Worm (Caenorhabditis elegans) whole organism, young adult: ENCODE data around the gene srw-4.

Experiments used
- C06A6.2 ChIP-seq: fragments of 200-800 bp; sonication (Bioruptor generic); conservative IDR thresholded peaks from 2 replicates; pipeline ENCODE4 v1.3.6; 2022; ENCODE audit warnings: missing genetic modification characterization, missing compliant biosample characterization
- F22D6.2 ChIP-seq: sonication (generic microtip); optimal IDR thresholded peaks from 2 replicates; lab custom pipeline; 2016; ENCODE audit warnings: mild to moderate bottlenecking, missing genetic modification characterization, missing compliant biosample characterization
- F23B12.7 ChIP-seq: sonication (generic microtip); optimal IDR thresholded peaks from 2 replicates; lab custom pipeline; 2017; ENCODE audit warnings: missing genetic modification characterization, mild to moderate bottlenecking, missing compliant biosample characterization, antibody characterized with exemption, moderate library complexity; ENCODE audit not compliant: insufficient read depth
- F37B4.10 ChIP-seq: fragments of 200-800 bp; sonication (Bioruptor generic); IDR thresholded peaks from 2 replicates; pipeline ENCODE4 v1.3.6; 2022; ENCODE audit warnings: missing genetic modification characterization, missing compliant biosample characterization
- F52B5.7 ChIP-seq: sonication (generic microtip); optimal IDR thresholded peaks from 2 replicates; lab custom pipeline; 2016; ENCODE audit warnings: mild to moderate bottlenecking, missing genetic modification characterization, missing compliant biosample characterization
- Y56A3A.18 ChIP-seq: fragments of 200-800 bp; sonication (Bioruptor generic); IDR thresholded peaks from 2 replicates; pipeline ENCODE4 v1.3.6; 2022; ENCODE audit warnings: missing genetic modification reagents, missing genetic modification characterization, missing compliant biosample characterization
- ZK185.1 ChIP-seq: sonication (generic microtip); optimal IDR thresholded peaks from 2 replicates; lab custom pipeline; 2016; ENCODE audit warnings: mild to moderate bottlenecking, missing genetic modification characterization, missing compliant biosample characterization; ENCODE audit not compliant: poor library complexity, severe bottlenecking
- attf-3 ChIP-seq: fragments of 200-800 bp; sonication (Bioruptor generic); conservative IDR thresholded peaks from 2 replicates; pipeline ENCODE4 v1.3.6; 2022; ENCODE audit warnings: missing genetic modification reagents, missing genetic modification characterization, missing compliant biosample characterization
- ccch-3 ChIP-seq: fragments of 200-800 bp; sonication (Bioruptor generic); optimal IDR thresholded peaks from 2 replicates; lab custom pipeline; 2018; ENCODE audit warnings: mild to moderate bottlenecking, missing genetic modification characterization, missing compliant biosample characterization
- cebp-2 ChIP-seq: fragments of 200-800 bp; sonication (Bioruptor generic); IDR thresholded peaks from 2 replicates; pipeline ENCODE4 v1.3.6; 2022; ENCODE audit warnings: missing genetic modification characterization, missing compliant biosample characterization
- ceh-58 ChIP-seq: fragments of 200-800 bp; sonication (Bioruptor generic); IDR thresholded peaks from 2 replicates; pipeline ENCODE4 v1.3.6; 2022; ENCODE audit warnings: missing genetic modification characterization, missing compliant biosample characterization
- ceh-91 ChIP-seq: fragments of 200-800 bp; sonication (Bioruptor generic); IDR thresholded peaks from 2 replicates; pipeline ENCODE4 v1.3.6; 2022; ENCODE audit warnings: missing genetic modification reagents, missing genetic modification characterization, missing compliant biosample characterization
- dox-1 ChIP-seq: fragments of 200-800 bp; sonication (Bioruptor generic); IDR thresholded peaks from 2 replicates; pipeline ENCODE4 v1.3.6; 2022; ENCODE audit warnings: missing genetic modification reagents, missing genetic modification characterization, missing compliant biosample characterization
- dpl-1 ChIP-seq: fragments of 150-350 bp; optimal IDR thresholded peaks from 2 replicates; lab custom pipeline; 2014; ENCODE audit warnings: missing biosample characterization, missing genetic modification reagents, missing genetic modification characterization
- ets-4 ChIP-seq: fragments of 200-800 bp; sonication (Bioruptor generic); optimal IDR thresholded peaks from 2 replicates; lab custom pipeline; 2018; ENCODE audit warnings: mild to moderate bottlenecking, missing genetic modification characterization, missing compliant biosample characterization
- hmg-1.2 ChIP-seq: fragments of 200-800 bp; sonication (Bioruptor generic); IDR thresholded peaks from 2 replicates; pipeline ENCODE4 v1.3.6; 2022; ENCODE audit warnings: missing genetic modification reagents, missing genetic modification characterization, missing compliant biosample characterization
- let-526 ChIP-seq: fragments of 200-800 bp; sonication (Bioruptor generic); IDR thresholded peaks from 2 replicates; pipeline ENCODE4 v1.3.6; 2022; ENCODE audit warnings: missing genetic modification reagents, missing genetic modification characterization, missing compliant biosample characterization
- lsl-1 ChIP-seq: fragments of 200-800 bp; sonication (Bioruptor generic); optimal IDR thresholded peaks from 2 replicates; lab custom pipeline; 2018; ENCODE audit warnings: mild to moderate bottlenecking, missing genetic modification characterization, moderate library complexity, missing compliant biosample characterization
- madf-3 ChIP-seq: fragments of 200-800 bp; sonication (Bioruptor generic); IDR thresholded peaks from 2 replicates; pipeline ENCODE4 v1.3.6; 2022; ENCODE audit warnings: missing genetic modification reagents, missing genetic modification characterization, missing compliant biosample characterization
- mel-28 ChIP-seq: sonication (generic microtip); optimal IDR thresholded peaks from 2 replicates; lab custom pipeline; 2016; ENCODE audit warnings: borderline replicate concordance, mild to moderate bottlenecking, missing genetic modification characterization, missing compliant biosample characterization
- nfya-2 ChIP-seq: fragments of 200-800 bp; sonication (Bioruptor generic); IDR thresholded peaks from 2 replicates; pipeline ENCODE4 v1.3.6; 2022; ENCODE audit warnings: missing genetic modification reagents, missing genetic modification characterization, missing compliant biosample characterization
- nhr-80 ChIP-seq: sonication (generic microtip); optimal IDR thresholded peaks from 2 replicates; lab custom pipeline; 2016; ENCODE audit warnings: missing genetic modification characterization, missing compliant biosample characterization
- pha-4 ChIP-seq: fragments of 150-350 bp; sonication (generic microtip); optimal IDR thresholded peaks from 2 replicates; lab custom pipeline; 2014; ENCODE audit warnings: missing biosample characterization, missing genetic modification reagents, missing genetic modification characterization
- sdz-38 ChIP-seq: sonication (generic microtip); optimal IDR thresholded peaks from 2 replicates; lab custom pipeline; 2016; ENCODE audit warnings: missing genotype, missing genetic modification characterization, missing compliant biosample characterization
- snpc-1.3 ChIP-seq: sonication (generic microtip); optimal IDR thresholded peaks from 2 replicates; lab custom pipeline; 2017; ENCODE audit warnings: missing genetic modification characterization, mild to moderate bottlenecking, missing compliant biosample characterization, antibody characterized with exemption, moderate library complexity, missing genotype, missing genetic modification reagents; ENCODE audit not compliant: insufficient read depth
- tlf-1 ChIP-seq: fragments of 200-800 bp; sonication (Bioruptor generic); optimal IDR thresholded peaks from 2 replicates; lab custom pipeline; 2018; ENCODE audit warnings: mild to moderate bottlenecking, missing genetic modification characterization, missing compliant biosample characterization
- ztf-18 ChIP-seq: sonication (generic microtip); optimal IDR thresholded peaks from 2 replicates; lab custom pipeline; 2016; ENCODE audit warnings: missing genotype, mild to moderate bottlenecking, missing genetic modification characterization, missing compliant biosample characterization

srw-4 gene

ce11 chrV:2884411-2884810 lies 4.2 kb downstream of the srw-4 start, which contains the start of gene sre-24:
Gene sre-24, plus strand, starts transcription at chrV:2884711.
- TF ChIP-seq ets-4 (GFP tag; lab: Kevin White, UChicago) = no peak
- no peak for TF ChIP-seq snpc-1.3
- no peak for TF ChIP-seq ceh-91 (GFP tag; lab: Robert Waterston, UW)
- TF ChIP-seq let-526 (GFP tag; lab: Robert Waterston, UW) = no peak
- no peak for TF ChIP-seq tlf-1 (GFP tag; lab: Kevin White, UChicago)

- TF ChIP-seq F37B4.10 (peak; percentile 96; the same call in 1 of the 2 replicates), madf-3 (0 out of 2 replicates have a peak, but pooled peaks have one; percentile 41), F22D6.2 (tag; lab: Kevin White, UChicago) (no peak)
Observed at ce11 chrV:2883097-2883496, 5.5 kb downstream of the srw-4 start.

- TF ChIP-seq sdz-38 (no peak), pha-4 (peak; percentile 34), nhr-80 (tag; lab: Kevin White, UChicago) (peak; percentile 23)
Observed at ce11 chrV:2881565-2881964, 7.0 kb downstream of the srw-4 start.

- no peak for TF ChIP-seq attf-3 (GFP tag; lab: Robert Waterston, UW)
- TF ChIP-seq Y56A3A.18 (GFP tag; lab: Robert Waterston, UW) = no peak
- no peak for TF ChIP-seq mel-28 (tag; lab: Kevin White, UChicago)
- no peak for TF ChIP-seq F23B12.7 (tag; lab: Kevin White, UChicago)
- no peak for TF ChIP-seq nhr-80 (tag; lab: Kevin White, UChicago)
- TF ChIP-seq hmg-1.2 (GFP tag; lab: Robert Waterston, UW) = no peak
- no peak for TF ChIP-seq F37B4.10
- TF ChIP-seq snpc-1.3 = no peak
- no peak for TF ChIP-seq sdz-38
- TF ChIP-seq ztf-18 = no peak
- no peak for TF ChIP-seq ZK185.1 (tag; lab: Kevin White, UChicago)
Observed at ce11 chrV:2881016-2881415, 7.6 kb downstream of the srw-4 start, which contains the start of gene ifc-1. Gene ifc-1, plus strand, starts transcription at chrV:2881393.

- TF ChIP-seq cebp-2 (GFP tag; lab: Robert Waterston, UW) = no peak
- TF ChIP-seq ceh-58 = no peak
- peak; percentile 45 for TF ChIP-seq nhr-80 (tag; lab: Kevin White, UChicago)
Observed at ce11 chrV:2880356-2880755, 8.2 kb downstream of the srw-4 start.

ce11 chrV:2879801-2880200 lies 8.8 kb downstream of the srw-4 start, which contains the start of gene str-39:
Gene str-39, minus strand, starts transcription at chrV:2879901.
- no peak for TF ChIP-seq ZK185.1 (tag; lab: Kevin White, UChicago)
- no peak for TF ChIP-seq dox-1 (GFP tag; lab: Robert Waterston, UW)
- TF ChIP-seq C06A6.2 (GFP tag; lab: Robert Waterston, UW) = no peak

ce11 chrV:2877509-2877908 lies 11.1 kb downstream of the srw-4 start, which contains the start of gene F37B4.10:
Gene F37B4.10, minus strand, starts transcription at chrV:2877609.
- TF ChIP-seq madf-3 (no peak), cebp-2 (GFP tag; lab: Robert Waterston, UW) (no peak), ccch-3 (GFP tag; lab: Kevin White, UChicago) (no peak), dpl-1 (GFP tag; lab: Kevin White, UChicago) (no peak), nhr-80 (tag; lab: Kevin White, UChicago) (no peak), lsl-1 (GFP tag; lab: Kevin White, UChicago) (no peak), nfya-2 (GFP tag; lab: Robert Waterston, UW) (no peak), F52B5.7 (tag; lab: Kevin White, UChicago) (no peak)
